Fruit fly (Drosophila melanogaster) whole organism, embryonic: ENCODE results near the gene PCID2.
A peak's percentile ranks its signal among the peaks of the same experiment; 100 is the strongest.

Experiments used
- Aef1 ChIP-seq: fragments of 200-800 bp; sonication (Bioruptor generic); IDR thresholded peaks from 3 replicates; pipeline ENCODE4 v1.3.6; 2022; ENCODE audit warnings: missing biosample characterization, missing genetic modification characterization
- Antp ChIP-seq: fragments of 200-800 bp; sonication (Bioruptor generic); optimal IDR thresholded peaks from 3 replicates; lab custom pipeline; 2016; ENCODE audit warnings: missing biosample characterization, missing genetic modification characterization
- Asciz ChIP-seq: fragments of 200-800 bp; sonication (Bioruptor generic); optimal IDR thresholded peaks from 2 replicates; lab custom pipeline; 2017; ENCODE audit warnings: missing biosample characterization, mild to moderate bottlenecking, missing genetic modification characterization, missing genetic modification reagents
- Atf6 ChIP-seq: fragments of 200-800 bp; sonication (Bioruptor generic); IDR thresholded peaks from 2 replicates; pipeline ENCODE4 v1.3.6; 2022; ENCODE audit warnings: missing biosample characterization, missing genetic modification characterization
- CG11696 ChIP-seq: fragments of 200-800 bp; sonication (Bioruptor generic); IDR thresholded peaks from 2 replicates; pipeline ENCODE4 v1.3.6; 2022; ENCODE audit warnings: missing biosample characterization, missing genetic modification characterization
- CG12744 ChIP-seq: fragments of 200-800 bp; sonication (Bioruptor generic); optimal IDR thresholded peaks from 2 replicates; lab custom pipeline; 2016; ENCODE audit warnings: missing biosample characterization, missing genetic modification characterization
- CG15514 ChIP-seq: fragments of 200-800 bp; sonication (Bioruptor generic); optimal IDR thresholded peaks from 3 replicates; lab custom pipeline; 2017; ENCODE audit warnings: missing biosample characterization, missing genetic modification characterization, mild to moderate bottlenecking, moderate library complexity, missing genetic modification reagents
- CG1647 ChIP-seq: fragments of 200-800 bp; sonication (Bioruptor generic); optimal IDR thresholded peaks from 3 replicates; lab custom pipeline; 2016; ENCODE audit warnings: missing biosample characterization, missing genetic modification characterization
- CG16863 ChIP-seq: fragments of 200-800 bp; sonication (Bioruptor generic); optimal IDR thresholded peaks from 3 replicates; lab custom pipeline; 2016; ENCODE audit warnings: missing biosample characterization, missing genetic modification characterization
- CG2199 ChIP-seq: fragments of 200-800 bp; sonication (Bioruptor generic); IDR thresholded peaks from 3 replicates; pipeline ENCODE4 v1.3.6; 2022; ENCODE audit warnings: missing biosample characterization, missing genetic modification characterization
- CG2202 ChIP-seq: fragments of 200-800 bp; sonication (Bioruptor generic); optimal IDR thresholded peaks from 2 replicates; lab custom pipeline; 2018; ENCODE audit warnings: missing biosample characterization, mild to moderate bottlenecking, missing genetic modification characterization
- CG2889 ChIP-seq: fragments of 200-800 bp; sonication (Bioruptor generic); IDR thresholded peaks from 3 replicates; pipeline ENCODE4 v1.3.6; 2022; ENCODE audit warnings: missing biosample characterization, missing genetic modification characterization
- CG3065 ChIP-seq: fragments of 200-800 bp; sonication (Bioruptor generic); optimal IDR thresholded peaks from 2 replicates; lab custom pipeline; 2016; ENCODE audit warnings: missing biosample characterization, missing genetic modification characterization
- CG4404 ChIP-seq: fragments of 200-800 bp; sonication (Bioruptor generic); IDR thresholded peaks from 2 replicates; pipeline ENCODE4 v1.3.6; 2022; ENCODE audit warnings: missing biosample characterization, missing genetic modification characterization
- CG6813 ChIP-seq: fragments of 200-800 bp; sonication (Bioruptor generic); optimal IDR thresholded peaks from 2 replicates; lab custom pipeline; 2017; ENCODE audit warnings: missing biosample characterization, missing genetic modification characterization, mild to moderate bottlenecking, moderate library complexity, missing genetic modification reagents
- CG7987 ChIP-seq: fragments of 200-800 bp; sonication (Bioruptor generic); optimal IDR thresholded peaks from 2 replicates; lab custom pipeline; 2018; ENCODE audit warnings: missing biosample characterization, mild to moderate bottlenecking, missing genetic modification characterization, moderate library complexity
- CG8290 ChIP-seq, 3 experiments: fragments of 200-800 bp; sonication (Bioruptor generic); optimal IDR thresholded peaks; 2 replicates each; lab custom pipeline; 2016 to 2019; ENCODE audit warnings: missing biosample characterization in 3 of 3, missing genetic modification characterization in 3 of 3, mild to moderate bottlenecking in 2 of 3, moderate library complexity in 1 of 3
- Doc2 ChIP-seq: fragments of 200-800 bp; sonication (Bioruptor generic); IDR thresholded peaks from 2 replicates; pipeline ENCODE4 v1.3.6; 2022; ENCODE audit warnings: missing biosample characterization, missing genetic modification characterization
- Doc3 ChIP-seq: fragments of 200-800 bp; sonication (Bioruptor generic); IDR thresholded peaks from 3 replicates; pipeline ENCODE4 v1.3.6; 2022; ENCODE audit warnings: missing biosample characterization, missing genetic modification characterization; ENCODE audit not compliant: partially characterized antibody
- Dp ChIP-seq: fragments of 200-800 bp; sonication (Bioruptor generic); optimal IDR thresholded peaks from 2 replicates; lab custom pipeline; 2018; ENCODE audit warnings: missing biosample characterization, mild to moderate bottlenecking, missing genetic modification characterization, moderate library complexity
- HmgZ ChIP-seq: fragments of 200-800 bp; sonication (Bioruptor generic); optimal IDR thresholded peaks from 2 replicates; lab custom pipeline; 2018; ENCODE audit warnings: missing biosample characterization, mild to moderate bottlenecking, missing genetic modification characterization
- Hr51 ChIP-seq, 2 experiments: fragments of 200-800 bp; sonication (Bioruptor generic); optimal IDR thresholded peaks; 2 replicates in 1 of 2; 3 replicates in 1 of 2; lab custom pipeline; 2016 to 2018; ENCODE audit warnings: missing biosample characterization in 2 of 2, missing genetic modification characterization in 2 of 2, mild to moderate bottlenecking in 1 of 2, moderate library complexity in 1 of 2
- NC2β ChIP-seq: fragments of 200-800 bp; sonication (Bioruptor generic); optimal IDR thresholded peaks from 2 replicates; lab custom pipeline; 2016; ENCODE audit warnings: missing biosample characterization, missing genetic modification characterization
- Nf-YA ChIP-seq: fragments of 200-800 bp; sonication (Bioruptor generic); IDR thresholded peaks from 2 replicates; pipeline ENCODE4 v1.3.6; 2022; ENCODE audit warnings: missing biosample characterization, missing genetic modification characterization
- Optix ChIP-seq: fragments of 200-800 bp; sonication (Bioruptor generic); IDR thresholded peaks from 3 replicates; pipeline ENCODE4 v1.3.6; 2022; ENCODE audit warnings: missing biosample characterization, missing genetic modification characterization
- Rfx ChIP-seq: fragments of 200-800 bp; sonication (Bioruptor generic); IDR thresholded peaks from 2 replicates; pipeline ENCODE4 v1.3.6; 2022; ENCODE audit warnings: missing biosample characterization, missing genetic modification characterization
- Sry-β ChIP-seq: fragments of 200-800 bp; sonication (Bioruptor generic); optimal IDR thresholded peaks from 2 replicates; lab custom pipeline; 2018; ENCODE audit warnings: missing biosample characterization, mild to moderate bottlenecking, missing genetic modification characterization, moderate library complexity
- al ChIP-seq: fragments of 200-800 bp; sonication (Bioruptor generic); IDR thresholded peaks from 2 replicates; pipeline ENCODE4 v1.3.6; 2022; ENCODE audit warnings: missing biosample characterization, missing genetic modification characterization
- ara ChIP-seq: fragments of 200-800 bp; sonication (Bioruptor generic); IDR thresholded peaks from 2 replicates; pipeline ENCODE4 v1.3.6; 2022; ENCODE audit warnings: missing biosample characterization, missing genetic modification characterization
- bab2 ChIP-seq: fragments of 200-800 bp; sonication (Bioruptor generic); optimal IDR thresholded peaks from 2 replicates; lab custom pipeline; 2016; ENCODE audit warnings: missing biosample characterization, missing genetic modification characterization
- br ChIP-seq: fragments of >200 bp; optimal IDR thresholded peaks from 2 replicates; lab custom pipeline; 2017
- caup ChIP-seq: fragments of 200-800 bp; sonication (Bioruptor generic); optimal IDR thresholded peaks from 3 replicates; lab custom pipeline; 2017; ENCODE audit warnings: missing biosample characterization, mild to moderate bottlenecking, missing genetic modification characterization, moderate library complexity; ENCODE audit not compliant: severe bottlenecking
- chif ChIP-seq, 2 experiments: fragments of 200-800 bp; sonication (Bioruptor generic); optimal IDR thresholded peaks; 3 replicates each; lab custom pipeline; 2016; ENCODE audit warnings: missing biosample characterization in 2 of 2, missing genetic modification characterization in 2 of 2
- da ChIP-seq: fragments of 200-800 bp; sonication (Bioruptor generic); optimal IDR thresholded peaks from 2 replicates; lab custom pipeline; 2016; ENCODE audit warnings: missing biosample characterization, missing genetic modification characterization
- dysf ChIP-seq: fragments of 200-800 bp; sonication (Bioruptor generic); IDR thresholded peaks from 3 replicates; pipeline ENCODE4 v1.3.6; 2022; ENCODE audit warnings: missing biosample characterization, missing genetic modification characterization
- fd96Cb ChIP-seq: fragments of 200-800 bp; sonication (Bioruptor generic); optimal IDR thresholded peaks from 2 replicates; lab custom pipeline; 2018; ENCODE audit warnings: missing biosample characterization, mild to moderate bottlenecking, missing genetic modification characterization, moderate library complexity
- grn ChIP-seq: fragments of 200-800 bp; sonication (Bioruptor generic); optimal IDR thresholded peaks from 3 replicates; lab custom pipeline; 2017; ENCODE audit warnings: missing biosample characterization, missing genetic modification characterization
- gsb ChIP-seq: fragments of 200-800 bp; sonication (Bioruptor generic); IDR thresholded peaks from 2 replicates; pipeline ENCODE4 v1.3.6; 2022; ENCODE audit warnings: missing biosample characterization, missing genetic modification characterization
- gsb-n ChIP-seq: fragments of 200-800 bp; sonication (Bioruptor generic); optimal IDR thresholded peaks from 3 replicates; lab custom pipeline; 2018; ENCODE audit warnings: missing biosample characterization, mild to moderate bottlenecking, missing genetic modification characterization
- odd ChIP-seq: fragments of 200-800 bp; sonication (Bioruptor generic); optimal IDR thresholded peaks from 2 replicates; lab custom pipeline; 2017; ENCODE audit warnings: missing biosample characterization, mild to moderate bottlenecking, missing genetic modification characterization
- otp ChIP-seq: fragments of 200-800 bp; sonication (Bioruptor generic); IDR thresholded peaks from 3 replicates; pipeline ENCODE4, ENCODE4 v1.3.6; 2022; ENCODE audit warnings: missing biosample characterization, missing genetic modification characterization
- pho ChIP-seq: fragments of 200-800 bp; sonication (Bioruptor generic); optimal IDR thresholded peaks from 2 replicates; lab custom pipeline; 2016; ENCODE audit warnings: missing biosample characterization, missing genetic modification characterization
- prd ChIP-seq, 3 experiments: fragments of >200 bp in 2 of 3; fragments of 200-800 bp in 1 of 3; sonication (Bioruptor generic) in 1 of 3; optimal IDR thresholded peaks in 2 of 3; IDR thresholded peaks in 1 of 3; 2 replicates in 2 of 3; 3 replicates in 1 of 3; pipeline versions ENCODE4 v1.3.6 to Lab custom; 2017 to 2022; ENCODE audit warnings: missing biosample characterization in 1 of 3, missing genetic modification characterization in 1 of 3
- pros ChIP-seq: fragments of 200-800 bp; sonication (Bioruptor generic); optimal IDR thresholded peaks from 3 replicates; lab custom pipeline; 2019; ENCODE audit warnings: missing biosample characterization, mild to moderate bottlenecking, missing genetic modification characterization, moderate library complexity
- sob ChIP-seq: fragments of 200-800 bp; sonication (Bioruptor generic); IDR thresholded peaks from 2 replicates; pipeline ENCODE4 v1.3.6; 2022; ENCODE audit warnings: missing biosample characterization, missing genetic modification characterization
- sqz ChIP-seq: fragments of 200-800 bp; sonication (Bioruptor generic); optimal IDR thresholded peaks from 3 replicates; lab custom pipeline; 2018; ENCODE audit warnings: missing biosample characterization, mild to moderate bottlenecking, missing genetic modification characterization
- sr ChIP-seq: fragments of 200-800 bp; sonication (Bioruptor generic); IDR thresholded peaks from 3 replicates; pipeline ENCODE4 v1.3.6; 2022; ENCODE audit warnings: missing biosample characterization, missing genetic modification characterization
- stwl ChIP-seq: fragments of 200-800 bp; sonication (Bioruptor generic); optimal IDR thresholded peaks from 3 replicates; lab custom pipeline; 2018; ENCODE audit warnings: missing biosample characterization, mild to moderate bottlenecking, missing genetic modification characterization, moderate library complexity
- unpg ChIP-seq: fragments of 200-800 bp; sonication (Bioruptor generic); optimal IDR thresholded peaks from 3 replicates; lab custom pipeline; 2018; ENCODE audit warnings: missing biosample characterization, mild to moderate bottlenecking, missing genetic modification characterization, moderate library complexity
- vnd ChIP-seq: fragments of 200-800 bp; sonication (Bioruptor generic); IDR thresholded peaks from 3 replicates; pipeline ENCODE4 v1.3.6; 2022; ENCODE audit warnings: missing biosample characterization, missing genetic modification characterization; ENCODE audit not compliant: partially characterized antibody

The PCID2 gene

dm6 chr3L:11579919-11580318 lies 46.3 kb upstream of the PCID2 start, which contains the start of gene CG43390 (continued):
- TF ChIP-seq grn (peak; percentile 7), fd96Cb (tag; lab: Kevin White, UChicago) (no peak), Hr51 (GFP tag; optimal IDR thresholded peaks at IDR 0.05; lab: Kevin White, UChicago) (no peak), prd (optimal IDR thresholded peaks at IDR 0.05; lab: Kevin White, UChicago) (no peak), prd (GFP tag; IDR thresholded peaks at IDR 0.05; lab: Robert Waterston, UW) (no peak), gsb (GFP tag; lab: Robert Waterston, UW) (peak; percentile 66), Dp (no peak), NC2β (GFP tag; lab: Kevin White, UChicago) (no peak), HmgZ (tag; lab: Kevin White, UChicago) (peak; percentile 68), Aef1 (GFP tag; lab: Robert Waterston, UW) (no peak), CG7987 (peak; percentile 56), bab2 (GFP tag; lab: Kevin White, UChicago) (peak; percentile 35), Antp (GFP tag; lab: Kevin White, UChicago) (no peak), caup (GFP tag; lab: Kevin White, UChicago) (peak; percentile 94), CG4404 (no peak), Atf6 (GFP tag; lab: Robert Waterston, UW) (peak; percentile 69), sqz (GFP tag; lab: Kevin White, UChicago) (no peak), CG15514 (GFP tag; lab: Kevin White, UChicago) (peak; percentile 38), vnd (GFP tag; lab: Robert Waterston, UW) (no peak), Doc2 (GFP tag; lab: Robert Waterston, UW) (no peak), CG2889 (GFP tag; lab: Robert Waterston, UW) (no peak), al (GFP tag; lab: Robert Waterston, UW) (no peak), otp (no peak), CG8290 (GFP tag; optimal IDR thresholded peaks at IDR 0.05; lab: Kevin White, UChicago) (no peak), CG8290 (tag; optimal IDR thresholded peaks at IDR 0.05; lab: Kevin White, UChicago) (peak in 1 of 2 experiments; percentile 96), CG11696 (0 out of 2 replicates have a peak, but pooled peaks have one; percentile 21), odd (GFP tag; lab: Kevin White, UChicago) (peak; percentile 52), gsb-n (no peak), CG2199 (GFP tag; lab: Robert Waterston, UW) (no peak), Rfx (peak; percentile 77; the same call in 1 of the 2 replicates), Asciz (GFP tag; lab: Kevin White, UChicago) (peak; percentile 87), da (GFP tag; lab: Kevin White, UChicago) (no peak), unpg (GFP tag; lab: Kevin White, UChicago) (peak; percentile 57), CG1647 (peak; percentile 48), CG12744 (peak; percentile 7), CG3065 (GFP tag; lab: Kevin White, UChicago) (no peak), chif (GFP tag; optimal IDR thresholded peaks at IDR 0.05; lab: Kevin White, UChicago) (no peak), stwl (tag; lab: Kevin White, UChicago) (no peak), Sry-β (GFP tag; lab: Kevin White, UChicago) (no peak), CG6813 (GFP tag; lab: Kevin White, UChicago) (peak; percentile 6), pho (GFP tag; lab: Kevin White, UChicago) (peak; percentile 27), pros (GFP tag; lab: Kevin White, UChicago) (no peak), sob (GFP tag; lab: Robert Waterston, UW) (peak; percentile 68; the same call in 1 of the 2 replicates), ara (GFP tag; lab: Robert Waterston, UW) (no peak), Optix (GFP tag; lab: Robert Waterston, UW) (no peak), Nf-YA (GFP tag; lab: Robert Waterston, UW) (no peak), dysf (peak; percentile 51; the same call in 1 of the 3 replicates), Doc3 (no peak), br (lab: Kevin White, UChicago) (no peak), sr (GFP tag; lab: Robert Waterston, UW) (no peak), CG16863 (GFP tag; lab: Kevin White, UChicago) (no peak), CG2202 (tag; lab: Kevin White, UChicago) (no peak)
